Worm (Caenorhabditis elegans) whole organism, young adult: ENCODE results near the gene pir-1.

ENCODE experiments used
- B0035.1 ChIP-seq: sonication (generic microtip); optimal IDR thresholded peaks from 2 replicates; lab custom pipeline; 2016; ENCODE audit warnings: missing genetic modification characterization, mild to moderate bottlenecking, missing compliant biosample characterization, missing genotype, missing genetic modification reagents
- C06A6.2 ChIP-seq: fragments of 200-800 bp; sonication (Bioruptor generic); conservative IDR thresholded peaks from 2 replicates; pipeline ENCODE4 v1.3.6; 2022; ENCODE audit warnings: missing genetic modification characterization, missing compliant biosample characterization
- F10E7.11 ChIP-seq: sonication (generic microtip); optimal IDR thresholded peaks from 2 replicates; lab custom pipeline; 2017; ENCODE audit warnings: mild to moderate bottlenecking, missing genetic modification characterization, moderate library complexity, missing compliant biosample characterization
- F23B12.7 ChIP-seq: sonication (generic microtip); optimal IDR thresholded peaks from 2 replicates; lab custom pipeline; 2017; ENCODE audit warnings: missing genetic modification characterization, mild to moderate bottlenecking, missing compliant biosample characterization, antibody characterized with exemption, moderate library complexity; ENCODE audit not compliant: insufficient read depth
- F33H1.4 ChIP-seq: fragments of 200-800 bp; sonication (Bioruptor generic); IDR thresholded peaks from 2 replicates; pipeline ENCODE4 v1.3.6; 2022; ENCODE audit warnings: missing genetic modification reagents, missing genetic modification characterization, missing compliant biosample characterization
- F52B5.7 ChIP-seq: sonication (generic microtip); optimal IDR thresholded peaks from 2 replicates; lab custom pipeline; 2016; ENCODE audit warnings: mild to moderate bottlenecking, missing genetic modification characterization, missing compliant biosample characterization
- T26A5.8 ChIP-seq: sonication (generic microtip); optimal IDR thresholded peaks from 2 replicates; lab custom pipeline; 2016; ENCODE audit warnings: missing genetic modification characterization, missing compliant biosample characterization
- Y95B8A.8 ChIP-seq: fragments of 200-800 bp; sonication (Bioruptor generic); IDR thresholded peaks from 2 replicates; pipeline ENCODE4 v1.3.6; 2022; ENCODE audit warnings: missing genetic modification reagents, missing genetic modification characterization, missing compliant biosample characterization
- ZK185.1 ChIP-seq: sonication (generic microtip); optimal IDR thresholded peaks from 2 replicates; lab custom pipeline; 2016; ENCODE audit warnings: mild to moderate bottlenecking, missing genetic modification characterization, missing compliant biosample characterization; ENCODE audit not compliant: poor library complexity, severe bottlenecking
- attf-6 ChIP-seq: fragments of 200-800 bp; sonication (Bioruptor generic); IDR thresholded peaks from 2 replicates; pipeline ENCODE4 v1.3.6; 2022; ENCODE audit warnings: missing genetic modification reagents, missing genetic modification characterization, missing compliant biosample characterization
- bed-1 ChIP-seq: fragments of 200-800 bp; sonication (Bioruptor generic); IDR thresholded peaks from 2 replicates; pipeline ENCODE4 v1.3.6; 2022; ENCODE audit warnings: missing genetic modification reagents, missing genetic modification characterization, missing compliant biosample characterization
- ceh-27 ChIP-seq: fragments of 200-800 bp; sonication (Bioruptor generic); optimal IDR thresholded peaks from 2 replicates; lab custom pipeline; 2018; ENCODE audit warnings: mild to moderate bottlenecking, missing genetic modification characterization, moderate library complexity, missing compliant biosample characterization
- chd-7 ChIP-seq: sonication (generic microtip); optimal IDR thresholded peaks from 2 replicates; lab custom pipeline; 2016; ENCODE audit warnings: mild to moderate bottlenecking, missing genetic modification characterization, moderate library complexity, missing compliant biosample characterization
- dpl-1 ChIP-seq: fragments of 150-350 bp; optimal IDR thresholded peaks from 2 replicates; lab custom pipeline; 2014; ENCODE audit warnings: missing biosample characterization, missing genetic modification reagents, missing genetic modification characterization
- egl-44 ChIP-seq: fragments of 200-800 bp; sonication (Bioruptor generic); IDR thresholded peaks from 2 replicates; pipeline ENCODE4 v1.3.6; 2022; ENCODE audit warnings: missing genetic modification reagents, missing genetic modification characterization, missing compliant biosample characterization
- ekl-4 ChIP-seq: fragments of 200-800 bp; sonication (Bioruptor generic); IDR thresholded peaks from 2 replicates; pipeline ENCODE4 v1.3.6; 2022; ENCODE audit warnings: missing genetic modification reagents, missing genetic modification characterization, missing compliant biosample characterization
- fkh-3 ChIP-seq: sonication (generic microtip); optimal IDR thresholded peaks from 2 replicates; lab custom pipeline; 2016; ENCODE audit warnings: mild to moderate bottlenecking, missing genetic modification characterization, missing compliant biosample characterization
- gei-17 ChIP-seq: fragments of 200-800 bp; sonication (Bioruptor generic); optimal IDR thresholded peaks from 2 replicates; lab custom pipeline; 2018; ENCODE audit warnings: mild to moderate bottlenecking, missing genetic modification characterization, missing compliant biosample characterization
- hlh-26 ChIP-seq: fragments of 200-800 bp; sonication (Bioruptor generic); conservative IDR thresholded peaks from 2 replicates; pipeline ENCODE4 v1.3.6; 2022; ENCODE audit warnings: missing genetic modification reagents, missing genetic modification characterization, missing compliant biosample characterization
- hrde-1 ChIP-seq: sonication (generic microtip); optimal IDR thresholded peaks from 2 replicates; lab custom pipeline; 2016; ENCODE audit warnings: missing genetic modification characterization, mild to moderate bottlenecking, missing compliant biosample characterization, moderate library complexity, missing genotype, missing genetic modification reagents, borderline replicate concordance
- let-607 ChIP-seq, 2 experiments: fragments of 200-800 bp in 1 of 2; sonication (Bioruptor generic) in 1 of 2; sonication (generic microtip) in 1 of 2; optimal IDR thresholded peaks; 2 replicates each; lab custom pipeline; 2016 to 2018; ENCODE audit warnings: mild to moderate bottlenecking in 2 of 2, missing compliant biosample characterization in 2 of 2, missing genetic modification characterization in 2 of 2, moderate library complexity in 2 of 2, missing genotype in 1 of 2
- madf-6 ChIP-seq: fragments of 200-800 bp; sonication (Bioruptor generic); IDR thresholded peaks from 2 replicates; pipeline ENCODE4 v1.3.6; 2022; ENCODE audit warnings: missing genetic modification reagents, missing genetic modification characterization, missing compliant biosample characterization
- mel-28 ChIP-seq: sonication (generic microtip); optimal IDR thresholded peaks from 2 replicates; lab custom pipeline; 2016; ENCODE audit warnings: borderline replicate concordance, mild to moderate bottlenecking, missing genetic modification characterization, missing compliant biosample characterization
- nfyb-1 ChIP-seq: fragments of 200-800 bp; sonication (Bioruptor generic); IDR thresholded peaks from 2 replicates; pipeline ENCODE4 v1.3.6; 2022; ENCODE audit warnings: missing genetic modification reagents, missing genetic modification characterization, missing compliant biosample characterization
- nhr-179 ChIP-seq: sonication (generic microtip); optimal IDR thresholded peaks from 2 replicates; lab custom pipeline; 2016; ENCODE audit warnings: mild to moderate bottlenecking, missing genetic modification characterization, missing compliant biosample characterization
- nhr-27 ChIP-seq: fragments of 200-800 bp; sonication (Bioruptor generic); optimal IDR thresholded peaks from 2 replicates; lab custom pipeline; 2018; ENCODE audit warnings: mild to moderate bottlenecking, missing genetic modification characterization, moderate library complexity, missing compliant biosample characterization
- nhr-80 ChIP-seq: sonication (generic microtip); optimal IDR thresholded peaks from 2 replicates; lab custom pipeline; 2016; ENCODE audit warnings: missing genetic modification characterization, missing compliant biosample characterization
- sea-2 ChIP-seq: fragments of 200-800 bp; sonication (Bioruptor generic); IDR thresholded peaks from 2 replicates; pipeline ENCODE4 v1.3.6; 2022; ENCODE audit warnings: missing genetic modification characterization, missing compliant biosample characterization
- snpc-4 ChIP-seq, 5 experiments: fragments of 150-350 bp in 1 of 5; sonication (generic microtip) in 4 of 5; optimal IDR thresholded peaks; 2 replicates each; lab custom pipeline; 2014 to 2018; ENCODE audit warnings: missing genetic modification characterization in 5 of 5, missing biosample characterization in 3 of 5, antibody characterized with exemption in 2 of 5, mild to moderate bottlenecking in 2 of 5, missing compliant biosample characterization in 2 of 5, missing genotype in 2 of 5, moderate library complexity in 2 of 5, missing genetic modification reagents in 1 of 5
- somi-1 ChIP-seq: fragments of 200-800 bp; sonication (Bioruptor generic); optimal IDR thresholded peaks from 2 replicates; lab custom pipeline; 2018; ENCODE audit warnings: mild to moderate bottlenecking, missing genetic modification characterization, missing compliant biosample characterization
- sptf-2 ChIP-seq: fragments of 200-800 bp; sonication (Bioruptor generic); optimal IDR thresholded peaks from 2 replicates; lab custom pipeline; 2018; ENCODE audit warnings: mild to moderate bottlenecking, missing genetic modification characterization, missing compliant biosample characterization
- tbx-9 ChIP-seq: sonication (generic microtip); optimal IDR thresholded peaks from 2 replicates; lab custom pipeline; 2016; ENCODE audit warnings: borderline replicate concordance, missing genetic modification characterization, inconsistent platforms, missing compliant biosample characterization
- unc-130 ChIP-seq: sonication (generic microtip); optimal IDR thresholded peaks from 2 replicates; lab custom pipeline; 2016; ENCODE audit warnings: missing genetic modification reagents, missing genetic modification characterization, missing compliant biosample characterization
- xnd-1 ChIP-seq: sonication (generic microtip); optimal IDR thresholded peaks from 2 replicates; lab custom pipeline; 2016; ENCODE audit warnings: missing genotype, missing genetic modification reagents, missing genetic modification characterization, missing compliant biosample characterization
- ztf-3 ChIP-seq: fragments of 200-800 bp; sonication (Bioruptor generic); optimal IDR thresholded peaks from 2 replicates; lab custom pipeline; 2018; ENCODE audit warnings: mild to moderate bottlenecking, missing genetic modification characterization, missing compliant biosample characterization
- ztf-6 ChIP-seq: fragments of 200-800 bp; sonication (Bioruptor generic); IDR thresholded peaks from 2 replicates; pipeline ENCODE4 v1.3.6; 2022; ENCODE audit warnings: missing genetic modification reagents, missing genetic modification characterization, missing compliant biosample characterization

The pir-1 gene

ce11 chrII:9194195-9194594 lies 17.1 kb downstream of the pir-1 start, which contains the start of gene twk-4:
Gene twk-4, minus strand, starts transcription at chrII:9194295.
- TF ChIP-seq dpl-1 (GFP tag; lab: Kevin White, UChicago) = no peak
- no peak for TF ChIP-seq chd-7 (tag; lab: Kevin White, UChicago)
- no peak for TF ChIP-seq ztf-6 (GFP tag; lab: Robert Waterston, UW)
- no peak for TF ChIP-seq nhr-179 (tag; lab: Kevin White, UChicago)
- no peak for TF ChIP-seq ceh-27
- TF ChIP-seq hrde-1 = no peak
- no peak for TF ChIP-seq Y95B8A.8 (GFP tag; lab: Robert Waterston, UW)
- no peak for TF ChIP-seq egl-44
- TF ChIP-seq T26A5.8 (tag; lab: Kevin White, UChicago) = no peak
- TF ChIP-seq F10E7.11 (tag; lab: Kevin White, UChicago) = no peak
- no peak for TF ChIP-seq unc-130 (GFP tag; lab: Kevin White, UChicago)
- no peak for TF ChIP-seq F23B12.7
- no peak for TF ChIP-seq attf-6 (GFP tag; lab: Robert Waterston, UW)

DNA sequence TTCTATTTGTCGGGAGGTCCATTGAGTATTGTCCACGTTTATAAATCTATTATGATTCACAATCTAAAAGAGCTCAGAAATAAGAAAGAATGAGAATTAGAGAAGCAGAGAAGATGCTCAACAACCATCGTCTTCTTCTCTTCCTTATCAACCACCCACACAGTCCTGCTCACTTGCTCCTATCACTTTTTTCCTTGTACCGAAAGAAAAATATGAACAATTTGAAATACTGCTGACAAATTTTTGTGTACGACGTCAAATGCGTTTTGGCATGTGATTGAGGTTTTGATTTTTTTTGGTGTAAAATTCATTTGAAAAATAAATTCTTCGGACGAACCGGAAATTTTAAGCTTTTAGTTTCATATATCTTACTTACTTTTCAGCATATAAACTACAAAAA lies 19.2 kb downstream of the pir-1 start:
- TF ChIP-seq hlh-26 (GFP tag; lab: Robert Waterston, UW) (no peak), let-607 (tag; optimal IDR thresholded peaks at IDR 0.05; lab: Kevin White, UChicago) (peak in 1 of 2 experiments; percentile 17), nhr-80 (tag; lab: Kevin White, UChicago) (peak; percentile 85), somi-1 (GFP tag; lab: Kevin White, UChicago) (no peak), C06A6.2 (GFP tag; lab: Robert Waterston, UW) (no peak), snpc-4 (GFP tag; optimal IDR thresholded peaks at IDR 0.05; lab: Kevin White, UChicago) (no peak), snpc-4 (tag; optimal IDR thresholded peaks at IDR 0.05; lab: Kevin White, UChicago) (peak in 1 of 4 experiments; percentile 1), F52B5.7 (tag; lab: Kevin White, UChicago) (no peak), egl-44 (no peak), nfyb-1 (GFP tag; lab: Robert Waterston, UW) (no peak), gei-17 (no peak), nhr-27 (tag; lab: Kevin White, UChicago) (no peak), xnd-1 (tag; lab: Kevin White, UChicago) (no peak), ekl-4 (GFP tag; lab: Robert Waterston, UW) (no peak), bed-1 (GFP tag; lab: Robert Waterston, UW) (no peak), madf-6 (no peak), sea-2 (GFP tag; lab: Robert Waterston, UW) (no peak), mel-28 (tag; lab: Kevin White, UChicago) (no peak), ztf-3 (no peak), ZK185.1 (tag; lab: Kevin White, UChicago) (no peak)

DNA sequence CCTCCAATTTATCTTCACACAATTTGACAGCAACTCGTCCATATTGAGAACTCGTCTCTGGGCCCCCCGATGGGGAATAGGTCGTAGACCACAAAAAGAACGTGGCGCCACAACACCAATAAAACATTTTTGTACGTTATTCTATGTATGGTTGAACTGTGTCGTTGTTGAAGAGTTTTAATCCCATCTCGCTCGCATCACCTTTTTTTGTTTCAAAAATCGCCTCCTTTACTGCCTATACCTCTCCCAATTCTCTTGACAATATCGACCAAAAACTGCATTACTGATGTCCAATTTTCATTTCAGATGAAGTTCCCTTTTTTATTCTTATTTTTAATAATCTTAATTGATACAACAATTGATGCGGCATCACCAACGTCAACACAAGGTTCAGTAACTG lies 20.1 kb downstream of the pir-1 start, which contains the start of gene let-23:
TSS of gene let-23 (plus strand) at position 301 of the 400 bp plus-strand sequence.
- TF ChIP-seq fkh-3 (tag; lab: Kevin White, UChicago) (no peak), egl-44 (no peak), sptf-2 (GFP tag; lab: Kevin White, UChicago) (no peak)
- TF ChIP-seq, all 124 proteins: peak for 0

DNA sequence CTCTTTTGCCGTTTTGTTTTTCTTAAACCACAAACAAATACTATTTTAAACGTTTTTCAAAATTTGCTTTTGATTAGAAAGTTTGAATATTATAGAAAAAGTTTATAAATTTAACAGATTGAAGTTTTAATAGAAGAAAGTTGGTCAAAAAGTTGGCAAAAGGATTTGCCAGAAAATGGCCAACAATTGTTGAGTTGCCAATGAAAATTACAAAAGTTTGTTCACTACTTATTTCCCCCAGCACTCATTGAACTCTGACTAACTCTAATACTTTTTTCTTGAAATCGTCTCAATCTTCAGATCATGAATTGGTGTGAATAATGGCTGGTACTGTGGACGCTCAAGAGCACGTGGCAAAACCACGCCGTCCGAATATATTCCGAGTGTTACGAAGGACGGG lies 33.0 kb downstream of the pir-1 start, which contains the start of gene ZK1067.4:
TSS of gene ZK1067.4 (plus strand) at position 301 of the 400 bp plus-strand sequence.
- TF ChIP-seq F33H1.4 (GFP tag; lab: Robert Waterston, UW) (no peak), B0035.1 (tag; lab: Kevin White, UChicago) (no peak), tbx-9 (tag; lab: Kevin White, UChicago) (no peak)
- TF ChIP-seq, all 124 proteins: peak for 0
